Worm (Caenorhabditis elegans) whole organism, late embryonic: ENCODE results near the gene irg-3.

Experiments
- ceh-45 ChIP-seq: fragments of 200-800 bp; sonication (Bioruptor generic); IDR thresholded peaks from 2 replicates; pipeline ENCODE4 v1.3.6; 2022; ENCODE audit warnings: missing genetic modification reagents, missing genetic modification characterization, missing compliant biosample characterization
- sox-4 ChIP-seq: sonication (generic microtip); optimal IDR thresholded peaks from 2 replicates; lab custom pipeline; 2017; ENCODE audit warnings: mild to moderate bottlenecking, missing genetic modification characterization, inconsistent platforms, missing compliant biosample characterization

DNA sequence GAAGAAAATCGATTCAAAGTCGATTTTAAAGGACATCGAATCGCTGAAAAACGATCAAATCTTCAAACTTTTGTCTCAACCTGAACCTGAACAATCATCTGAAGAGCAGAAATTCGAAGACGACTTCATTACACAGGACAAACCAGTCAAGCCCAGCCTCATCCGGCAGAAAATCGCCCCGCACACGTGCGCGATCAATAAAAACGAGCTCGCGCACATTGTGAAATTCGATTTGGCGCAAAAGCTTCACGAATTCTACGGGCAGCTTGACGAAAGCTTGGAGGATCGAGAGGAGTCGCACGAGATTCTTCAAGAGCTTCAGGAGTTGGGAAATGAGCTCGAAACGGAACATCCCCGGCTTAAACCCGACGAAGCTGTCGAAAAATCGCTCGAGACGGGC, 46.6 kb downstream of the irg-3 start, which contains the start of gene W02H5.2:
- no peak for TF ChIP-seq sox-4 (tag; lab: Kevin White, UChicago)
- no peak for TF ChIP-seq ceh-45 (GFP tag; lab: Robert Waterston, UW)
